Fruit fly (Drosophila melanogaster) whole organism, embryonic: ENCODE data around the gene sv.

Source experiments
- CG9932 ChIP-seq: fragments of 200-800 bp; sonication (Bioruptor generic); IDR thresholded peaks from 2 replicates; pipeline ENCODE4 v1.3.6; 2022; ENCODE audit warnings: missing biosample characterization, missing genetic modification characterization
- cato ChIP-seq: fragments of 200-800 bp; sonication (Bioruptor generic); optimal IDR thresholded peaks from 2 replicates; lab custom pipeline; 2016; ENCODE audit warnings: missing biosample characterization, missing genetic modification characterization, borderline replicate concordance
- lab ChIP-seq: fragments of 200-800 bp; sonication (Bioruptor generic); optimal IDR thresholded peaks from 3 replicates; lab custom pipeline; 2017; ENCODE audit warnings: missing biosample characterization, missing genetic modification characterization, mild to moderate bottlenecking, moderate library complexity, missing genetic modification reagents

dm6 chr4:1106114-1106513, 17.5 kb downstream of the sv start:
- no peak for TF ChIP-seq CG9932 (GFP tag; lab: Robert Waterston, UW)
- TF ChIP-seq lab (GFP tag; lab: Kevin White, UChicago), result no peak
- TF ChIP-seq cato (GFP tag; lab: Kevin White, UChicago), result no peak
